Worm (Caenorhabditis elegans) whole organism, young adult: ENCODE results near the gene T24H7.2.

ENCODE experiments used
- Y67H2A.10 ChIP-seq: fragments of 200-800 bp; sonication (Bioruptor generic); conservative IDR thresholded peaks from 2 replicates; pipeline ENCODE4 v1.3.6; 2022; ENCODE audit warnings: missing genetic modification reagents, missing genetic modification characterization, missing compliant biosample characterization
- ama-1 ChIP-seq, 3 experiments: fragments of 150-350 bp in 1 of 3; sonication (generic microtip) in 2 of 3; optimal IDR thresholded peaks; 2 replicates each; lab custom pipeline; 2014 to 2018; ENCODE audit warnings: missing biosample characterization in 2 of 3, missing genetic modification characterization in 2 of 3, missing genetic modification reagents in 2 of 3
- fkh-3 ChIP-seq: sonication (generic microtip); optimal IDR thresholded peaks from 2 replicates; lab custom pipeline; 2016; ENCODE audit warnings: mild to moderate bottlenecking, missing genetic modification characterization, missing compliant biosample characterization
- let-607 ChIP-seq, 2 experiments: fragments of 200-800 bp in 1 of 2; sonication (Bioruptor generic) in 1 of 2; sonication (generic microtip) in 1 of 2; optimal IDR thresholded peaks; 2 replicates each; lab custom pipeline; 2016 to 2018; ENCODE audit warnings: mild to moderate bottlenecking in 2 of 2, missing compliant biosample characterization in 2 of 2, missing genetic modification characterization in 2 of 2, moderate library complexity in 2 of 2, missing genotype in 1 of 2
- lsl-1 ChIP-seq: fragments of 200-800 bp; sonication (Bioruptor generic); optimal IDR thresholded peaks from 2 replicates; lab custom pipeline; 2018; ENCODE audit warnings: mild to moderate bottlenecking, missing genetic modification characterization, moderate library complexity, missing compliant biosample characterization
- nfya-1 ChIP-seq: sonication (generic microtip); optimal IDR thresholded peaks from 2 replicates; lab custom pipeline; 2017; ENCODE audit warnings: antibody characterized with exemption, missing compliant biosample characterization, missing genetic modification characterization, borderline replicate concordance; ENCODE audit not compliant: insufficient read depth
- nhr-120 ChIP-seq: fragments of 200-800 bp; sonication (Bioruptor generic); IDR thresholded peaks from 2 replicates; pipeline ENCODE4 v1.3.6; 2022; ENCODE audit warnings: missing genetic modification characterization, missing compliant biosample characterization
- nhr-179 ChIP-seq: sonication (generic microtip); optimal IDR thresholded peaks from 2 replicates; lab custom pipeline; 2016; ENCODE audit warnings: mild to moderate bottlenecking, missing genetic modification characterization, missing compliant biosample characterization
- nhr-90 ChIP-seq: sonication (generic microtip); optimal IDR thresholded peaks from 2 replicates; lab custom pipeline; 2016; ENCODE audit warnings: missing genotype, mild to moderate bottlenecking, missing genetic modification characterization, missing compliant biosample characterization
- pha-4 ChIP-seq: fragments of 150-350 bp; sonication (generic microtip); optimal IDR thresholded peaks from 2 replicates; lab custom pipeline; 2014; ENCODE audit warnings: missing biosample characterization, missing genetic modification reagents, missing genetic modification characterization
- snpc-4 ChIP-seq, 5 experiments: fragments of 150-350 bp in 1 of 5; sonication (generic microtip) in 4 of 5; optimal IDR thresholded peaks; 2 replicates each; lab custom pipeline; 2014 to 2018; ENCODE audit warnings: missing genetic modification characterization in 5 of 5, missing biosample characterization in 3 of 5, antibody characterized with exemption in 2 of 5, mild to moderate bottlenecking in 2 of 5, missing compliant biosample characterization in 2 of 5, missing genotype in 2 of 5, moderate library complexity in 2 of 5, missing genetic modification reagents in 1 of 5
- unc-62 ChIP-seq: fragments of 150-350 bp; optimal IDR thresholded peaks from 2 replicates; lab custom pipeline; 2014; ENCODE audit warnings: missing biosample characterization, missing genetic modification reagents, missing genetic modification characterization

ce11 chrII:6290047-6290582 lies 43.0 kb downstream of the T24H7.2 start, which contains the start of gene upb-1:
- no peak for TF ChIP-seq nhr-179
- TF ChIP-seq pha-4 (tag; lab: Kevin White, UChicago), result no peak
- TF ChIP-seq Y67H2A.10 (GFP tag; lab: Robert Waterston, UW), result no peak
- TF ChIP-seq ama-1 (optimal IDR thresholded peaks at IDR 0.05; lab: Kevin White, UChicago), result no peak
- TF ChIP-seq ama-1 (GFP tag; optimal IDR thresholded peaks at IDR 0.05; lab: Kevin White, UChicago), result no peak
- no peak for TF ChIP-seq lsl-1 (GFP tag; lab: Kevin White, UChicago)
- TF ChIP-seq nhr-120 (GFP tag; lab: Robert Waterston, UW), result no peak
- no peak for TF ChIP-seq nhr-90 (tag; lab: Kevin White, UChicago)
- TF ChIP-seq snpc-4 (GFP tag; optimal IDR thresholded peaks at IDR 0.05; lab: Kevin White, UChicago), result no peak
- no peak for TF ChIP-seq snpc-4 (tag; optimal IDR thresholded peaks at IDR 0.05; lab: Kevin White, UChicago)
- no peak for TF ChIP-seq nfya-1 (tag; lab: Kevin White, UChicago)
- no peak for TF ChIP-seq fkh-3 (tag; lab: Kevin White, UChicago)
- TF ChIP-seq unc-62 (GFP tag; lab: Kevin White, UChicago), result no peak
- no peak for TF ChIP-seq let-607 (tag; optimal IDR thresholded peaks at IDR 0.05; lab: Kevin White, UChicago)
